Fruit fly (Drosophila melanogaster) whole organism, embryonic: ENCODE results near the gene CG11811.

Source experiments
- ATbp ChIP-seq: fragments of 200-800 bp; sonication (Bioruptor generic); optimal IDR thresholded peaks from 2 replicates; lab custom pipeline; 2017; ENCODE audit warnings: missing biosample characterization, mild to moderate bottlenecking, missing genetic modification characterization, missing genetic modification reagents
- Bteb2 ChIP-seq: fragments of 200-800 bp; sonication (Bioruptor generic); optimal IDR thresholded peaks from 2 replicates; lab custom pipeline; 2016; ENCODE audit warnings: missing biosample characterization, missing genetic modification characterization
- CG10267 ChIP-seq: fragments of 200-800 bp; sonication (Bioruptor generic); optimal IDR thresholded peaks from 2 replicates; lab custom pipeline; 2018; ENCODE audit warnings: missing biosample characterization, mild to moderate bottlenecking, missing genetic modification characterization, moderate library complexity
- CG10654 ChIP-seq: fragments of 200-800 bp; sonication (Bioruptor generic); optimal IDR thresholded peaks from 2 replicates; lab custom pipeline; 2016; ENCODE audit warnings: missing biosample characterization, missing genetic modification characterization
- CG11398 ChIP-seq: fragments of 200-800 bp; sonication (Bioruptor generic); optimal IDR thresholded peaks from 2 replicates; lab custom pipeline; 2016; ENCODE audit warnings: missing biosample characterization, missing genetic modification characterization
- CG12071 ChIP-seq: fragments of 200-800 bp; sonication (Bioruptor generic); optimal IDR thresholded peaks from 3 replicates; lab custom pipeline; 2018; ENCODE audit warnings: missing biosample characterization, mild to moderate bottlenecking, missing genetic modification characterization
- CG12219 ChIP-seq: fragments of 200-800 bp; sonication (Bioruptor generic); optimal IDR thresholded peaks from 3 replicates; lab custom pipeline; 2018; ENCODE audit warnings: missing biosample characterization, mild to moderate bottlenecking, missing genetic modification characterization
- CG1233 ChIP-seq: fragments of 200-800 bp; sonication (Bioruptor generic); optimal IDR thresholded peaks from 4 replicates; lab custom pipeline; 2018; ENCODE audit warnings: missing biosample characterization, mild to moderate bottlenecking, missing genetic modification characterization
- CG12769 ChIP-seq: fragments of 200-800 bp; sonication (Bioruptor generic); optimal IDR thresholded peaks from 2 replicates; lab custom pipeline; 2019; ENCODE audit warnings: missing biosample characterization, mild to moderate bottlenecking, missing genetic modification characterization, moderate library complexity
- CG13894 ChIP-seq: fragments of 200-800 bp; sonication (Bioruptor generic); optimal IDR thresholded peaks from 3 replicates; lab custom pipeline; 2018; ENCODE audit warnings: missing biosample characterization, mild to moderate bottlenecking, missing genetic modification characterization, moderate library complexity
- CG15011 ChIP-seq: fragments of 200-800 bp; sonication (Bioruptor generic); optimal IDR thresholded peaks from 3 replicates; lab custom pipeline; 2018; ENCODE audit warnings: missing biosample characterization, mild to moderate bottlenecking, missing genetic modification characterization
- CG16779 ChIP-seq: fragments of 200-800 bp; sonication (Bioruptor generic); IDR thresholded peaks from 2 replicates; pipeline ENCODE4 v1.3.6; 2022; ENCODE audit warnings: missing biosample characterization, missing genetic modification characterization
- CG2875 ChIP-seq: fragments of 200-800 bp; sonication (Bioruptor generic); optimal IDR thresholded peaks from 2 replicates; lab custom pipeline; 2017; ENCODE audit warnings: missing biosample characterization, mild to moderate bottlenecking, missing genetic modification characterization, missing genetic modification reagents
- CG34376 ChIP-seq: fragments of 200-800 bp; sonication (Bioruptor generic); optimal IDR thresholded peaks from 2 replicates; lab custom pipeline; 2018; ENCODE audit warnings: missing biosample characterization, mild to moderate bottlenecking, missing genetic modification characterization
- CG4424 ChIP-seq: fragments of 200-800 bp; sonication (Bioruptor generic); optimal IDR thresholded peaks from 3 replicates; lab custom pipeline; 2016; ENCODE audit warnings: missing biosample characterization, missing genetic modification characterization
- CG4617 ChIP-seq: fragments of 200-800 bp; sonication (Bioruptor generic); optimal IDR thresholded peaks from 3 replicates; lab custom pipeline; 2016; ENCODE audit warnings: missing biosample characterization, missing genetic modification characterization, borderline replicate concordance
- CG4707 ChIP-seq: fragments of 200-800 bp; sonication (Bioruptor generic); optimal IDR thresholded peaks from 2 replicates; lab custom pipeline; 2018; ENCODE audit warnings: missing biosample characterization, mild to moderate bottlenecking, missing genetic modification characterization, moderate library complexity
- CG4820 ChIP-seq: fragments of 200-800 bp; sonication (Bioruptor generic); optimal IDR thresholded peaks from 3 replicates; lab custom pipeline; 2016; ENCODE audit warnings: missing biosample characterization, missing genetic modification characterization
- CG5180 ChIP-seq: fragments of 200-800 bp; sonication (Bioruptor generic); optimal IDR thresholded peaks from 3 replicates; lab custom pipeline; 2017; ENCODE audit warnings: missing biosample characterization, missing genetic modification characterization, mild to moderate bottlenecking, moderate library complexity, missing genetic modification reagents
- CG7745 ChIP-seq: fragments of 200-800 bp; sonication (Bioruptor generic); optimal IDR thresholded peaks from 2 replicates; lab custom pipeline; 2018; ENCODE audit warnings: missing biosample characterization, mild to moderate bottlenecking, missing genetic modification characterization, moderate library complexity
- CG7786 ChIP-seq: fragments of 200-800 bp; sonication (Bioruptor generic); optimal IDR thresholded peaks from 2 replicates; lab custom pipeline; 2016; ENCODE audit warnings: missing biosample characterization, missing genetic modification characterization
- CTCF ChIP-seq: fragments of 200-800 bp; sonication (Bioruptor generic); optimal IDR thresholded peaks from 2 replicates; lab custom pipeline; 2017; ENCODE audit warnings: missing biosample characterization, mild to moderate bottlenecking, missing genetic modification characterization, moderate library complexity
- Dip3 ChIP-seq: fragments of 200-800 bp; sonication (Bioruptor generic); optimal IDR thresholded peaks from 3 replicates; lab custom pipeline; 2016; ENCODE audit warnings: missing biosample characterization, missing genetic modification characterization
- Doc2 ChIP-seq: fragments of 200-800 bp; sonication (Bioruptor generic); IDR thresholded peaks from 2 replicates; pipeline ENCODE4 v1.3.6; 2022; ENCODE audit warnings: missing biosample characterization, missing genetic modification characterization
- Fer3 ChIP-seq: fragments of 200-800 bp; sonication (Bioruptor generic); optimal IDR thresholded peaks from 2 replicates; lab custom pipeline; 2018; ENCODE audit warnings: missing biosample characterization, mild to moderate bottlenecking, missing genetic modification characterization, moderate library complexity
- Gug ChIP-seq: fragments of 200-800 bp; sonication (Bioruptor generic); IDR thresholded peaks from 4 replicates; pipeline ENCODE4 v1.3.6; 2022; ENCODE audit warnings: missing biosample characterization, missing genetic modification characterization
- H2.0 ChIP-seq: fragments of 200-800 bp; sonication (Bioruptor generic); IDR thresholded peaks from 2 replicates; pipeline ENCODE4 v1.3.6; 2022; ENCODE audit warnings: missing biosample characterization, missing genetic modification characterization
- HmgD ChIP-seq: fragments of 200-800 bp; sonication (Bioruptor generic); optimal IDR thresholded peaks from 3 replicates; lab custom pipeline; 2016; ENCODE audit warnings: missing biosample characterization, missing genetic modification characterization
- Hmr ChIP-seq: fragments of 200-800 bp; sonication (Bioruptor generic); optimal IDR thresholded peaks from 3 replicates; lab custom pipeline; 2017; ENCODE audit warnings: mild to moderate bottlenecking, missing biosample characterization, missing genetic modification reagents, missing genetic modification characterization
- Oli ChIP-seq: fragments of 200-800 bp; sonication (Bioruptor generic); optimal IDR thresholded peaks from 2 replicates; lab custom pipeline; 2018; ENCODE audit warnings: missing biosample characterization, mild to moderate bottlenecking, missing genetic modification characterization, moderate library complexity
- cad ChIP-seq: fragments of >200 bp; optimal IDR thresholded peaks from 2 replicates; lab custom pipeline; 2017; ENCODE audit warnings: missing biosample characterization, missing genetic modification characterization
- chinmo ChIP-seq: fragments of 200-800 bp; sonication (Bioruptor generic); IDR thresholded peaks from 4 replicates; pipeline ENCODE4 v1.3.6; 2022; ENCODE audit warnings: missing biosample characterization, missing genetic modification characterization; ENCODE audit not compliant: partially characterized antibody
- ci ChIP-seq: fragments of 200-800 bp; sonication (Bioruptor generic); IDR thresholded peaks from 3 replicates; pipeline ENCODE4 v1.3.6; 2022; ENCODE audit warnings: missing biosample characterization, missing genetic modification characterization
- crc ChIP-seq: fragments of 200-800 bp; sonication (Bioruptor generic); optimal IDR thresholded peaks from 2 replicates; lab custom pipeline; 2016; ENCODE audit warnings: missing biosample characterization, missing genetic modification characterization
- dan ChIP-seq: fragments of 200-800 bp; sonication (Bioruptor generic); IDR thresholded peaks from 2 replicates; pipeline ENCODE4 v1.3.6; 2022; ENCODE audit warnings: missing biosample characterization, missing genetic modification characterization
- disco-r ChIP-seq: fragments of 200-800 bp; sonication (Bioruptor generic); optimal IDR thresholded peaks from 2 replicates; lab custom pipeline; 2016; ENCODE audit warnings: missing biosample characterization, missing genetic modification characterization
- en ChIP-seq: fragments of 200-800 bp; sonication (Bioruptor generic); optimal IDR thresholded peaks from 2 replicates; lab custom pipeline; 2016; ENCODE audit warnings: missing biosample characterization, missing genetic modification characterization
- gce ChIP-seq: fragments of 200-800 bp; sonication (Bioruptor generic); IDR thresholded peaks from 3 replicates; pipeline ENCODE4 v1.3.6; 2022; ENCODE audit warnings: missing biosample characterization, missing genetic modification characterization
- grau ChIP-seq: fragments of 200-800 bp; optimal IDR thresholded peaks from 3 replicates; lab custom pipeline; 2019; ENCODE audit warnings: missing biosample characterization, mild to moderate bottlenecking, missing genetic modification characterization, moderate library complexity
- hth ChIP-seq: fragments of >200 bp; optimal IDR thresholded peaks from 2 replicates; lab custom pipeline; 2017; ENCODE audit warnings: inconsistent platforms
- insv ChIP-seq, 2 experiments: fragments of 200-800 bp; sonication (Bioruptor generic); optimal IDR thresholded peaks; 3 replicates each; lab custom pipeline; 2016 to 2018; ENCODE audit warnings: missing biosample characterization in 2 of 2, missing genetic modification characterization in 2 of 2
- jigr1 ChIP-seq: fragments of 200-800 bp; sonication (Bioruptor generic); IDR thresholded peaks from 3 replicates; pipeline ENCODE4 v1.3.6; 2022; ENCODE audit warnings: missing biosample characterization, missing genetic modification characterization
- mirr ChIP-seq: fragments of 200-800 bp; sonication (Bioruptor generic); optimal IDR thresholded peaks from 3 replicates; lab custom pipeline; 2018; ENCODE audit warnings: missing biosample characterization, mild to moderate bottlenecking, missing genetic modification characterization
- sens ChIP-seq: fragments of 200-800 bp; sonication (Bioruptor generic); peaks from one replicate; lab custom pipeline; 2016; ENCODE audit warnings: missing biosample characterization, missing genetic modification characterization
- shn ChIP-seq: fragments of 200-800 bp; sonication (Bioruptor generic); optimal IDR thresholded peaks from 3 replicates; lab custom pipeline; 2016; ENCODE audit warnings: missing biosample characterization, missing genetic modification characterization
- stwl ChIP-seq: fragments of 200-800 bp; sonication (Bioruptor generic); optimal IDR thresholded peaks from 3 replicates; lab custom pipeline; 2018; ENCODE audit warnings: missing biosample characterization, mild to moderate bottlenecking, missing genetic modification characterization, moderate library complexity
- tna ChIP-seq: fragments of 200-800 bp; sonication (Bioruptor generic); IDR thresholded peaks from 2 replicates; pipeline ENCODE4 v1.3.6; 2022; ENCODE audit warnings: missing biosample characterization, missing genetic modification characterization; ENCODE audit not compliant: partially characterized antibody
- toy ChIP-seq: fragments of 200-800 bp; sonication (Bioruptor generic); IDR thresholded peaks from 2 replicates; pipeline ENCODE4 v1.3.6; 2022; ENCODE audit warnings: missing biosample characterization, missing genetic modification characterization
- twi ChIP-seq: fragments of 200-800 bp; optimal IDR thresholded peaks from 2 replicates; lab custom pipeline; 2019; ENCODE audit warnings: missing biosample characterization, mild to moderate bottlenecking, missing genetic modification characterization, moderate library complexity
- usp ChIP-seq: fragments of >200 bp; optimal IDR thresholded peaks from 2 replicates; lab custom pipeline; 2017; ENCODE audit warnings: missing biosample characterization, missing genetic modification characterization
- yki ChIP-seq: fragments of >200 bp; optimal IDR thresholded peaks from 3 replicates; lab custom pipeline; 2018
- z ChIP-seq: fragments of 200-800 bp; sonication (Bioruptor generic); IDR thresholded peaks from 3 replicates; pipeline ENCODE4 v1.3.6; 2022; ENCODE audit warnings: missing biosample characterization, missing genetic modification characterization

Gene CG11811

DNA sequence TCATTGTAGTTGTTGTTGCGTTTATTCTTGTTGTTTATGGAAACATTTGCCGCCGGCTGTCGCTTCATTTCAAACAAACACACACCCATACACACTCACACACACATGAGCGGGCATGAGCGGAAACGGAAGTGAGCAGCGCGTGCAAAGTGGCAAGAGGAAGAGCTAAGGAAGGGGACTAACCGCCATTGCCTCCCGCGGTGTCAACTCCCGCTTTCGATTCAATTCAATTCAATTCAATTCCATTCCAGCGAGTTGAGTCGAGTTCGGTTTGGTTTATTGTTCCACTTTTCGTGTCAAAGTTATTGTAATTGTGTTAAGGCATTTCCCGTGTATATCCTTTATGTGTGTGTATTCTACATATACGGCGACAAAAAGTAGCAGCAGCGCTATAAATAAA is 43.7 kb downstream of the CG11811 start (continued):
- TF ChIP-seq ci (GFP tag; lab: Robert Waterston, UW) (peak; percentile 66; the same call in 2 of the 3 replicates), yki (lab: Kevin White, UChicago) (no peak), CG12219 (peak; percentile 9), CG34376 (GFP tag; lab: Kevin White, UChicago) (peak; percentile 11), CG1233 (GFP tag; lab: Kevin White, UChicago) (peak; percentile 16), CG4424 (GFP tag; lab: Kevin White, UChicago) (no peak), tna (no peak), CG5180 (GFP tag; lab: Kevin White, UChicago) (peak; percentile 33)

DNA sequence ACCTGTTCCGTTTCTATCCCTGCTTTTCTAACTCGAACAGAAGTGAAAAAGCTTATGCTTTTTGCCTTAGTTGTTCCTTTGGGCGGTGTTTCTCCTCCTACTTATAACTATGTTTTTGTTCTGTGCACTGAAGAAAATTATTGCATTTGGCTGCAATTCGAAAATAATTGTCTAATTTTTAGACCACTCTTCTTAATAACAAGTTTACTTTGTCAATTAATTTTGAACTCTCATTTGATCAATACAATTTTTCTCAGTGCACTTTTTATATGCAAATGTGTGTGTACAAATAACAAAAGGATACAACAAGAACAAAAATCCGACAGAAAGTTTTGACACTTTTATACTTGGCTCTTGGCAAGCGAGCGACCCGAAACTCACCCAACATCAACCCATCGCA is 44.3 kb downstream of the CG11811 start:
- peak; percentile 73 for TF ChIP-seq H2.0 (GFP tag; lab: Robert Waterston, UW)
- 0 out of 4 replicates have a peak, but pooled peaks have one; percentile 47 for TF ChIP-seq Gug (GFP tag; lab: Robert Waterston, UW)
- peak; percentile 51 for TF ChIP-seq CG15011 (GFP tag; lab: Kevin White, UChicago)
- peak; percentile 72 for TF ChIP-seq Hmr (GFP tag; lab: Kevin White, UChicago)
- no peak for TF ChIP-seq toy
- no peak for TF ChIP-seq gce
- TF ChIP-seq CG2875 (GFP tag; lab: Kevin White, UChicago) = peak; percentile 6
- TF ChIP-seq sens (GFP tag; lab: Kevin White, UChicago) = peak; percentile 88
- TF ChIP-seq z (GFP tag; lab: Robert Waterston, UW) = no peak
- peak; percentile 66 for TF ChIP-seq CG7786 (GFP tag; lab: Kevin White, UChicago)
- peak; percentile 70 for TF ChIP-seq Fer3
- no peak for TF ChIP-seq CG16779
- no peak for TF ChIP-seq chinmo (GFP tag; lab: Robert Waterston, UW)
- no peak for TF ChIP-seq hth (lab: Kevin White, UChicago)
- peak; percentile 71 for TF ChIP-seq Oli
- peak; percentile 36 for TF ChIP-seq mirr (GFP tag; lab: Kevin White, UChicago)
- TF ChIP-seq CTCF = no peak
- TF ChIP-seq dan (GFP tag; lab: Robert Waterston, UW) = no peak
- no peak for TF ChIP-seq tna
- peak; percentile 23 for TF ChIP-seq en (GFP tag; lab: Kevin White, UChicago)
- TF ChIP-seq CG13894 = no peak
- no peak for TF ChIP-seq CG7745
- no peak for TF ChIP-seq CG12071
- peak; percentile 16 for TF ChIP-seq HmgD (GFP tag; lab: Kevin White, UChicago)
- no peak for TF ChIP-seq jigr1 (GFP tag; lab: Robert Waterston, UW)
- no peak for TF ChIP-seq stwl (tag; lab: Kevin White, UChicago)
- peak; percentile 38 for TF ChIP-seq CG4707 (GFP tag; lab: Kevin White, UChicago)
- peak; percentile 60 for TF ChIP-seq Bteb2 (GFP tag; lab: Kevin White, UChicago)
- TF ChIP-seq Dip3 (GFP tag; lab: Kevin White, UChicago) = peak; percentile 50
- peak; percentile 41 for TF ChIP-seq ATbp (GFP tag; lab: Kevin White, UChicago)
- TF ChIP-seq disco-r (GFP tag; lab: Kevin White, UChicago) = no peak
- TF ChIP-seq cad (GFP tag; lab: Kevin White, UChicago) = no peak
- TF ChIP-seq Doc2 (GFP tag; lab: Robert Waterston, UW) = no peak
- peak; percentile 30 for TF ChIP-seq CG10654 (GFP tag; lab: Kevin White, UChicago)
- TF ChIP-seq insv (GFP tag; optimal IDR thresholded peaks at IDR 0.05; lab: Kevin White, UChicago) = no peak
- peak; percentile 75 for TF ChIP-seq grau (tag; lab: Kevin White, UChicago)
- peak; percentile 11 for TF ChIP-seq CG10267 (tag; lab: Kevin White, UChicago)
- no peak for TF ChIP-seq CG11398 (GFP tag; lab: Kevin White, UChicago)
- no peak for TF ChIP-seq usp (GFP tag; lab: Kevin White, UChicago)
- peak; percentile 64 for TF ChIP-seq crc (GFP tag; lab: Kevin White, UChicago)
- TF ChIP-seq twi (tag; lab: Kevin White, UChicago) = no peak
- TF ChIP-seq shn = peak; percentile 37
- TF ChIP-seq CG4617 = peak; percentile 10
- no peak for TF ChIP-seq CG4820 (GFP tag; lab: Kevin White, UChicago)
- peak; percentile 75 for TF ChIP-seq CG12769 (tag; lab: Kevin White, UChicago)
